Fruit fly (Drosophila melanogaster) whole organism, embryonic: Measurements from ENCODE around the gene CG14253.

Source experiments
- Bdp1 ChIP-seq: fragments of 200-800 bp; sonication (Bioruptor generic); optimal IDR thresholded peaks from 3 replicates; lab custom pipeline; 2016; ENCODE audit warnings: missing biosample characterization, missing genetic modification characterization
- CG10147 ChIP-seq: fragments of 200-800 bp; sonication (Bioruptor generic); optimal IDR thresholded peaks from 2 replicates; lab custom pipeline; 2019; ENCODE audit warnings: missing biosample characterization, mild to moderate bottlenecking, missing genetic modification characterization, moderate library complexity
- CG1024 ChIP-seq: fragments of 200-800 bp; sonication (Bioruptor generic); IDR thresholded peaks from 2 replicates; pipeline ENCODE4 v1.3.6; 2022; ENCODE audit warnings: missing biosample characterization, missing genetic modification characterization
- CG11093 ChIP-seq: fragments of 200-800 bp; sonication (Bioruptor generic); IDR thresholded peaks from 3 replicates; pipeline ENCODE4 v1.3.6; 2022; ENCODE audit warnings: missing biosample characterization, missing genetic modification characterization
- CG14860 ChIP-seq: fragments of 200-800 bp; sonication (Bioruptor generic); IDR thresholded peaks from 3 replicates; pipeline ENCODE4 v1.3.6; 2022; ENCODE audit warnings: missing biosample characterization, missing genetic modification characterization; ENCODE audit not compliant: partially characterized antibody
- CG16813 ChIP-seq: fragments of 200-800 bp; sonication (Bioruptor generic); IDR thresholded peaks from 3 replicates; pipeline ENCODE4 v1.3.6; 2022; ENCODE audit warnings: missing biosample characterization, missing genetic modification characterization; ENCODE audit not compliant: partially characterized antibody
- CG1832 ChIP-seq: fragments of 200-800 bp; sonication (Bioruptor generic); optimal IDR thresholded peaks from 2 replicates; lab custom pipeline; 2017; ENCODE audit warnings: missing biosample characterization, mild to moderate bottlenecking, missing genetic modification characterization, inconsistent platforms
- CG30020 ChIP-seq: fragments of 200-800 bp; optimal IDR thresholded peaks from 2 replicates; lab custom pipeline; 2019; ENCODE audit warnings: missing biosample characterization, mild to moderate bottlenecking, missing genetic modification characterization, moderate library complexity
- CG31224 ChIP-seq: fragments of 200-800 bp; sonication (Bioruptor generic); IDR thresholded peaks from 2 replicates; pipeline ENCODE4 v1.3.6; 2022; ENCODE audit warnings: missing biosample characterization, missing genetic modification characterization
- CG3726 ChIP-seq: fragments of 200-800 bp; sonication (Bioruptor generic); IDR thresholded peaks from 3 replicates; pipeline ENCODE4, ENCODE4 v1.3.6; 2022; ENCODE audit warnings: missing biosample characterization, missing genetic modification characterization
- CG6813 ChIP-seq: fragments of 200-800 bp; sonication (Bioruptor generic); optimal IDR thresholded peaks from 2 replicates; lab custom pipeline; 2017; ENCODE audit warnings: missing biosample characterization, missing genetic modification characterization, mild to moderate bottlenecking, moderate library complexity, missing genetic modification reagents
- CG7786 ChIP-seq: fragments of 200-800 bp; sonication (Bioruptor generic); optimal IDR thresholded peaks from 2 replicates; lab custom pipeline; 2016; ENCODE audit warnings: missing biosample characterization, missing genetic modification characterization
- CG8388 ChIP-seq: fragments of 200-800 bp; sonication (Bioruptor generic); optimal IDR thresholded peaks from 2 replicates; lab custom pipeline; 2019; ENCODE audit warnings: missing biosample characterization, mild to moderate bottlenecking, missing genetic modification characterization, moderate library complexity
- Drgx ChIP-seq: fragments of 200-800 bp; sonication (Bioruptor generic); IDR thresholded peaks from 2 replicates; pipeline ENCODE4 v1.3.6; 2022; ENCODE audit warnings: missing biosample characterization, missing genetic modification characterization
- Ets65A ChIP-seq: fragments of 200-800 bp; sonication (Bioruptor generic); peaks from one replicate; lab custom pipeline; 2016; ENCODE audit warnings: missing biosample characterization, missing genetic modification characterization
- GATAe ChIP-seq: fragments of 200-800 bp; sonication (Bioruptor generic); conservative IDR thresholded peaks from 2 replicates; pipeline ENCODE4 v1.3.6; 2022; ENCODE audit warnings: missing biosample characterization, missing genetic modification characterization
- Gsc ChIP-seq: fragments of 200-800 bp; sonication (Bioruptor generic); IDR thresholded peaks from 2 replicates; pipeline ENCODE4 v1.3.6; 2022; ENCODE audit warnings: missing biosample characterization, missing genetic modification characterization
- HLH54F ChIP-seq: fragments of 200-800 bp; sonication (Bioruptor generic); optimal IDR thresholded peaks from 3 replicates; lab custom pipeline; 2016; ENCODE audit warnings: missing biosample characterization, missing genetic modification characterization
- Hey ChIP-seq: fragments of 200-800 bp; sonication (Bioruptor generic); optimal IDR thresholded peaks from 3 replicates; lab custom pipeline; 2018; ENCODE audit warnings: missing biosample characterization, mild to moderate bottlenecking, missing genetic modification characterization
- Opbp ChIP-seq: fragments of 200-800 bp; sonication (Bioruptor generic); IDR thresholded peaks from 3 replicates; pipeline ENCODE4 v1.3.6; 2022; ENCODE audit warnings: missing biosample characterization, missing genetic modification characterization; ENCODE audit not compliant: partially characterized antibody
- Xrp1 ChIP-seq: fragments of 200-800 bp; sonication (Bioruptor generic); IDR thresholded peaks from 2 replicates; pipeline ENCODE4 v1.3.6; 2022; ENCODE audit warnings: missing biosample characterization, missing genetic modification characterization
- ab ChIP-seq: fragments of 200-800 bp; sonication (Bioruptor generic); optimal IDR thresholded peaks from 2 replicates; lab custom pipeline; 2016; ENCODE audit warnings: missing biosample characterization, missing genetic modification characterization
- ap ChIP-seq: fragments of 200-800 bp; sonication (Bioruptor generic); IDR thresholded peaks from 2 replicates; pipeline ENCODE4 v1.3.6; 2022; ENCODE audit warnings: missing biosample characterization, missing genetic modification characterization
- cad ChIP-seq: fragments of >200 bp; optimal IDR thresholded peaks from 2 replicates; lab custom pipeline; 2017; ENCODE audit warnings: missing biosample characterization, missing genetic modification characterization
- caup ChIP-seq: fragments of 200-800 bp; sonication (Bioruptor generic); optimal IDR thresholded peaks from 3 replicates; lab custom pipeline; 2017; ENCODE audit warnings: missing biosample characterization, mild to moderate bottlenecking, missing genetic modification characterization, moderate library complexity; ENCODE audit not compliant: severe bottlenecking
- cwo ChIP-seq: fragments of 200-800 bp; sonication (Bioruptor generic); optimal IDR thresholded peaks from 3 replicates; lab custom pipeline; 2017; ENCODE audit warnings: missing biosample characterization, missing genetic modification characterization, mild to moderate bottlenecking, moderate library complexity, missing genetic modification reagents
- exex ChIP-seq: fragments of 200-800 bp; sonication (Bioruptor generic); optimal IDR thresholded peaks from 4 replicates; lab custom pipeline; 2018; ENCODE audit warnings: missing biosample characterization, mild to moderate bottlenecking, missing genetic modification characterization, moderate library complexity
- fd3F ChIP-seq: fragments of 200-800 bp; sonication (Bioruptor generic); optimal IDR thresholded peaks from 2 replicates; lab custom pipeline; 2018; ENCODE audit warnings: missing biosample characterization, mild to moderate bottlenecking, missing genetic modification characterization, moderate library complexity
- grn ChIP-seq: fragments of 200-800 bp; sonication (Bioruptor generic); optimal IDR thresholded peaks from 3 replicates; lab custom pipeline; 2017; ENCODE audit warnings: missing biosample characterization, missing genetic modification characterization
- gt ChIP-seq: fragments of 200-800 bp; sonication (Bioruptor generic); IDR thresholded peaks from 2 replicates; pipeline ENCODE4 v1.3.6; 2022; ENCODE audit warnings: missing biosample characterization, missing genetic modification characterization
- hth ChIP-seq: fragments of >200 bp; optimal IDR thresholded peaks from 2 replicates; lab custom pipeline; 2017; ENCODE audit warnings: inconsistent platforms
- inv ChIP-seq: fragments of 200-800 bp; sonication (Bioruptor generic); IDR thresholded peaks from 2 replicates; pipeline ENCODE4 v1.3.6; 2022; ENCODE audit warnings: missing biosample characterization, missing genetic modification characterization; ENCODE audit not compliant: partially characterized antibody
- ken ChIP-seq: fragments of 200-800 bp; sonication (Bioruptor generic); IDR thresholded peaks from 3 replicates; pipeline ENCODE4 v1.3.6; 2022; ENCODE audit warnings: missing biosample characterization, missing genetic modification characterization
- luna ChIP-seq: fragments of 200-800 bp; sonication (Bioruptor generic); optimal IDR thresholded peaks from 2 replicates; lab custom pipeline; 2016; ENCODE audit warnings: missing biosample characterization, missing genetic modification characterization
- mam ChIP-seq: fragments of 200-800 bp; sonication (Bioruptor generic); optimal IDR thresholded peaks from 3 replicates; lab custom pipeline; 2016; ENCODE audit warnings: missing biosample characterization, missing genetic modification characterization
- mirr ChIP-seq: fragments of 200-800 bp; sonication (Bioruptor generic); optimal IDR thresholded peaks from 3 replicates; lab custom pipeline; 2018; ENCODE audit warnings: missing biosample characterization, mild to moderate bottlenecking, missing genetic modification characterization
- onecut ChIP-seq: fragments of 200-800 bp; sonication (Bioruptor generic); IDR thresholded peaks from 2 replicates; pipeline ENCODE4 v1.3.6; 2022; ENCODE audit warnings: missing biosample characterization, missing genetic modification characterization
- scrt ChIP-seq: fragments of 200-800 bp; sonication (Bioruptor generic); optimal IDR thresholded peaks from 2 replicates; lab custom pipeline; 2018; ENCODE audit warnings: missing biosample characterization, mild to moderate bottlenecking, missing genetic modification characterization, moderate library complexity
- slbo ChIP-seq: fragments of 200-800 bp; sonication (Bioruptor generic); IDR thresholded peaks from 2 replicates; pipeline ENCODE4 v1.3.6; 2022; ENCODE audit warnings: missing biosample characterization, missing genetic modification characterization
- ssp ChIP-seq: fragments of 200-800 bp; sonication (Bioruptor generic); IDR thresholded peaks from 2 replicates; pipeline ENCODE4 v1.3.6; 2022; ENCODE audit warnings: missing biosample characterization, missing genetic modification characterization

The CG14253 gene

DNA sequence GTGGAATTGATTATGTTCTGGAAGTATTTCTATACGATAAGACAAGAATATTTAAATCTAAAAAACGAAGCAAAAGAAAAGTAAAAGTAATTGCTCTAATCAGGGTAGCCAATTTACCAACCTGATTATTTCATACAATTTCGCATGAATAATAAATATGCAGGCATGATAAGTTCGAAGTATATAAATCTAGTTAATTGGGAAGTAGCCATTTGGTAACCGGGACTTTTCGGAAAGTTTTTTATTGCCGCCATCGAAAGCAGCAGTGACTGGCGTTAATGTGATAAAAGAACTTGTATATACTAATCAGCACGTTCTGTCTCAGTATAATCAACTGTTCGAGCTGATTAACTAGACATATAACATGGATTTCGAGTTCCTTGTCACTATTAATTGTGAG lies 24.4 kb downstream of the CG14253 start:
- TF ChIP-seq Bdp1 (GFP tag; lab: Kevin White, UChicago) (no peak), CG3726 (no peak), caup (GFP tag; lab: Kevin White, UChicago) (no peak), exex (tag; lab: Kevin White, UChicago) (peak; percentile 91)

DNA sequence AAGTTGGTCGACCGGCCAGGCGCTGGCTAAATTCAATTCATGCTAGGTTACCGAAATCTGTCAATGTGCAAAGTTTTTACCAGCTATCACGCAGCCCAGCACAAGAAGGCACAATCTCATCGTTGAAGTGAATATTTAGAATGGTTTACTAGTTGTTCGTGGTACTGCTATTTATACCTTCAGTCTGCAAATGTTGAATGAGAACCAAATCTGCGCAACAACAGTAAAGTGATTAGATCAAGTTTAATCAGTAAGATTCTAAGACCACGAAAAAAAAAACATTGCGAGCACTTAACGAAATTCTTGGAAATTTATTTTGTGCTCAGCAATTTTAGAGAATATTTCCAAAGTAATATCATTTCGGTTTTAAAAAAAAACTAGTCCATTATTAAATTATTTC lies 27.0 kb downstream of the CG14253 start, which contains the start of gene CG6296:
TSS of gene CG6296 (minus strand) at position 132 of the 400 bp plus-strand sequence.
- TF ChIP-seq mam (GFP tag; lab: Kevin White, UChicago) (no peak), GATAe (peak; percentile 52), exex (tag; lab: Kevin White, UChicago) (peak; percentile 64)

DNA sequence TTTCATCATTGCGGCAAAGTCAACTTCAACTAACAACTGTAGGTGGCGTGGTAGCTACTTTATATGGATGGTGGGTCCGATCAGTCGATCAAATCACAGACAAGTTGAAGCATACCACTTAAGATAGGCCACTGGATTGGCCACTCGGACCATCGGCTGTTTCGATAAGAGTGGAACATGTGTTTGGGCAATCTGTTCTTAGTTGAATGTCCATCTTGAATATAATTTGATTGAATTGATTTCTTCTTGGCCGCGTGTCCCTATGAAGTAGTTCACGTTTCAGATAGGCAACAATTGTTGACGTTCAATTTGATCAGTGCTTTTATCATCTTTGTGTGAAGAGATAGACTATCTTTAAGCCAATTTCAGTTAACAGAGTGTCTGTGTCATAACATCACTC lies 28.7 kb downstream of the CG14253 start, which contains the start of gene CG6295:
TSS of gene CG6295 (minus strand) at position 34 of the 400 bp plus-strand sequence.
- TF ChIP-seq Xrp1 (GFP tag; lab: Robert Waterston, UW) = no peak
- TF ChIP-seq Ets65A (GFP tag; lab: Kevin White, UChicago) = no peak
- TF ChIP-seq ssp = no peak
- no peak for TF ChIP-seq CG1832
- TF ChIP-seq HLH54F = no peak
- TF ChIP-seq CG10147 = no peak
- TF ChIP-seq mirr (GFP tag; lab: Kevin White, UChicago) = no peak
- peak; percentile 47 for TF ChIP-seq exex (tag; lab: Kevin White, UChicago)
- no peak for TF ChIP-seq Drgx (GFP tag; lab: Robert Waterston, UW)
- TF ChIP-seq cwo (GFP tag; lab: Kevin White, UChicago) = peak; percentile 69
- TF ChIP-seq Hey (tag; lab: Kevin White, UChicago) = peak; percentile 74
- no peak for TF ChIP-seq CG6813 (GFP tag; lab: Kevin White, UChicago)
- TF ChIP-seq ken = no peak
- no peak for TF ChIP-seq onecut (GFP tag; lab: Robert Waterston, UW)
- no peak for TF ChIP-seq Opbp (GFP tag; lab: Robert Waterston, UW)
- TF ChIP-seq hth (lab: Kevin White, UChicago) = no peak
- TF ChIP-seq CG16813 = no peak
- TF ChIP-seq cad (GFP tag; lab: Kevin White, UChicago) = no peak
- no peak for TF ChIP-seq CG11093
- TF ChIP-seq Gsc (GFP tag; lab: Robert Waterston, UW) = no peak
- no peak for TF ChIP-seq scrt
- TF ChIP-seq luna (GFP tag; lab: Kevin White, UChicago) = no peak
- no peak for TF ChIP-seq slbo (GFP tag; lab: Robert Waterston, UW)
- no peak for TF ChIP-seq CG7786 (GFP tag; lab: Kevin White, UChicago)
- TF ChIP-seq CG1024 (GFP tag; lab: Robert Waterston, UW) = no peak
- TF ChIP-seq CG30020 (tag; lab: Kevin White, UChicago) = no peak
- TF ChIP-seq fd3F (GFP tag; lab: Kevin White, UChicago) = no peak
- peak; percentile 24 for TF ChIP-seq grn (GFP tag; lab: Kevin White, UChicago)
- no peak for TF ChIP-seq gt (GFP tag; lab: Robert Waterston, UW)
- no peak for TF ChIP-seq inv
- no peak for TF ChIP-seq CG8388

DNA sequence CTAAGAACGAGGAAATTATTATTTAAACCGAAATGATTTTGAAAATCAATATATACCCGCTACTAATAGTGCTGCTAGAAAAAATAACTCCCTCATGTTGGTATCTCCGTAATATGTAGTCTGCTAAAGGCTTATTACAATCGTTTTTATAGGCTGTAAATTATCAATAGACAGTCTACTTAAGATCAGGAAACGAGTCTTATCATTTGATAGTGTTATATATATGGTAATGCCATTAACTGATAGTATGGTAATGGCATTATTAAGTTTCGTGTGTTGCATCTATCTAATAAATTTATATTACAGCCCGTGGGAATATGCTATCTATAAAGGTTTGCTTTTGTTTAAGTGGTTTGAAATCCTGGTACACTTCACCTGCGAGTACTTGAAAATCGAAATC lies 39.8 kb downstream of the CG14253 start, which contains the start of gene CG17192:
TSS of gene CG17192 (minus strand) at position 101 of the 400 bp plus-strand sequence.
- TF ChIP-seq CG14860 (GFP tag; lab: Robert Waterston, UW) (no peak), exex (tag; lab: Kevin White, UChicago) (peak; percentile 34), CG31224 (GFP tag; lab: Robert Waterston, UW) (no peak), ab (no peak), ap (GFP tag; lab: Robert Waterston, UW) (no peak)
